Worm (Caenorhabditis elegans) whole organism, young adult: ENCODE measurements around the gene best-5.

Experiments
- F10E7.11 ChIP-seq: sonication (generic microtip); optimal IDR thresholded peaks from 2 replicates; lab custom pipeline; 2017; ENCODE audit warnings: mild to moderate bottlenecking, missing genetic modification characterization, moderate library complexity, missing compliant biosample characterization
- F37B4.10 ChIP-seq: fragments of 200-800 bp; sonication (Bioruptor generic); IDR thresholded peaks from 2 replicates; pipeline ENCODE4 v1.3.6; 2022; ENCODE audit warnings: missing genetic modification characterization, missing compliant biosample characterization
- F49E8.2 ChIP-seq: sonication (generic microtip); optimal IDR thresholded peaks from 3 replicates; lab custom pipeline; 2017; ENCODE audit warnings: missing genetic modification characterization, mild to moderate bottlenecking, missing compliant biosample characterization, antibody characterized with exemption, moderate library complexity; ENCODE audit not compliant: insufficient read depth
- F52B5.7 ChIP-seq: sonication (generic microtip); optimal IDR thresholded peaks from 2 replicates; lab custom pipeline; 2016; ENCODE audit warnings: mild to moderate bottlenecking, missing genetic modification characterization, missing compliant biosample characterization
- F57A8.1 ChIP-seq: fragments of 200-800 bp; sonication (Bioruptor generic); optimal IDR thresholded peaks from 2 replicates; lab custom pipeline; 2018; ENCODE audit warnings: mild to moderate bottlenecking, missing genetic modification characterization, moderate library complexity, missing compliant biosample characterization
- K11D2.4 ChIP-seq: fragments of 200-800 bp; sonication (Bioruptor generic); IDR thresholded peaks from 2 replicates; pipeline ENCODE4 v1.3.6; 2022; ENCODE audit warnings: missing genetic modification reagents, missing genetic modification characterization, missing compliant biosample characterization
- K12H6.12 ChIP-seq: fragments of 200-800 bp; sonication (Bioruptor generic); optimal IDR thresholded peaks from 2 replicates; lab custom pipeline; 2018; ENCODE audit warnings: mild to moderate bottlenecking, missing genetic modification characterization, missing compliant biosample characterization
- T07F8.4 ChIP-seq: sonication (generic microtip); optimal IDR thresholded peaks from 2 replicates; lab custom pipeline; 2016; ENCODE audit warnings: mild to moderate bottlenecking, missing genetic modification characterization, moderate library complexity, missing compliant biosample characterization
- T26A5.8 ChIP-seq: sonication (generic microtip); optimal IDR thresholded peaks from 2 replicates; lab custom pipeline; 2016; ENCODE audit warnings: missing genetic modification characterization, missing compliant biosample characterization
- akir-1 ChIP-seq: fragments of 200-800 bp; sonication (Bioruptor generic); optimal IDR thresholded peaks from 2 replicates; lab custom pipeline; 2018; ENCODE audit warnings: mild to moderate bottlenecking, missing genetic modification characterization, moderate library complexity, missing compliant biosample characterization
- ama-1 ChIP-seq, 3 experiments: fragments of 150-350 bp in 1 of 3; sonication (generic microtip) in 2 of 3; optimal IDR thresholded peaks; 2 replicates each; lab custom pipeline; 2014 to 2018; ENCODE audit warnings: missing biosample characterization in 2 of 3, missing genetic modification characterization in 2 of 3, missing genetic modification reagents in 2 of 3
- aptf-2 ChIP-seq: fragments of 200-800 bp; sonication (Bioruptor generic); conservative IDR thresholded peaks from 2 replicates; pipeline ENCODE4 v1.3.6; 2022; ENCODE audit warnings: missing genetic modification reagents, missing genetic modification characterization, missing compliant biosample characterization
- attf-6 ChIP-seq: fragments of 200-800 bp; sonication (Bioruptor generic); IDR thresholded peaks from 2 replicates; pipeline ENCODE4 v1.3.6; 2022; ENCODE audit warnings: missing genetic modification reagents, missing genetic modification characterization, missing compliant biosample characterization
- cebp-1 ChIP-seq, 2 experiments: fragments of 200-800 bp in 1 of 2; sonication (Bioruptor generic) in 1 of 2; sonication (generic microtip) in 1 of 2; IDR thresholded peaks in 1 of 2; optimal IDR thresholded peaks in 1 of 2; 2 replicates each; pipeline versions ENCODE4 v1.3.6 to Lab custom; 2017 to 2022; ENCODE audit warnings: missing compliant biosample characterization in 2 of 2, missing genetic modification characterization in 2 of 2, mild to moderate bottlenecking in 1 of 2, missing genetic modification reagents in 1 of 2, moderate library complexity in 1 of 2
- ceh-27 ChIP-seq: fragments of 200-800 bp; sonication (Bioruptor generic); optimal IDR thresholded peaks from 2 replicates; lab custom pipeline; 2018; ENCODE audit warnings: mild to moderate bottlenecking, missing genetic modification characterization, moderate library complexity, missing compliant biosample characterization
- ceh-91 ChIP-seq: fragments of 200-800 bp; sonication (Bioruptor generic); IDR thresholded peaks from 2 replicates; pipeline ENCODE4 v1.3.6; 2022; ENCODE audit warnings: missing genetic modification reagents, missing genetic modification characterization, missing compliant biosample characterization
- dox-1 ChIP-seq: fragments of 200-800 bp; sonication (Bioruptor generic); IDR thresholded peaks from 2 replicates; pipeline ENCODE4 v1.3.6; 2022; ENCODE audit warnings: missing genetic modification reagents, missing genetic modification characterization, missing compliant biosample characterization
- dpff-1 ChIP-seq: sonication (generic microtip); optimal IDR thresholded peaks from 2 replicates; lab custom pipeline; 2017; ENCODE audit warnings: mild to moderate bottlenecking, missing genetic modification characterization, missing compliant biosample characterization
- efl-1 ChIP-seq: fragments of 150-350 bp; optimal IDR thresholded peaks from 2 replicates; lab custom pipeline; 2014; ENCODE audit warnings: missing biosample characterization, missing genetic modification reagents, missing genetic modification characterization
- egrh-3 ChIP-seq: fragments of 200-800 bp; sonication (Bioruptor generic); IDR thresholded peaks from 2 replicates; pipeline ENCODE4 v1.3.6; 2022; ENCODE audit warnings: missing genetic modification reagents, missing genetic modification characterization, missing compliant biosample characterization
- fkh-3 ChIP-seq: sonication (generic microtip); optimal IDR thresholded peaks from 2 replicates; lab custom pipeline; 2016; ENCODE audit warnings: mild to moderate bottlenecking, missing genetic modification characterization, missing compliant biosample characterization
- him-1 ChIP-seq: sonication (generic microtip); optimal IDR thresholded peaks from 2 replicates; lab custom pipeline; 2016; ENCODE audit warnings: missing genotype, missing genetic modification reagents, missing genetic modification characterization, missing compliant biosample characterization
- hmg-1.2 ChIP-seq: fragments of 200-800 bp; sonication (Bioruptor generic); IDR thresholded peaks from 2 replicates; pipeline ENCODE4 v1.3.6; 2022; ENCODE audit warnings: missing genetic modification reagents, missing genetic modification characterization, missing compliant biosample characterization
- let-607 ChIP-seq, 2 experiments: fragments of 200-800 bp in 1 of 2; sonication (Bioruptor generic) in 1 of 2; sonication (generic microtip) in 1 of 2; optimal IDR thresholded peaks; 2 replicates each; lab custom pipeline; 2016 to 2018; ENCODE audit warnings: mild to moderate bottlenecking in 2 of 2, missing compliant biosample characterization in 2 of 2, missing genetic modification characterization in 2 of 2, moderate library complexity in 2 of 2, missing genotype in 1 of 2
- lin-35 ChIP-seq, 3 experiments: fragments of 150-350 bp in 2 of 3; sonication (generic microtip) in 1 of 3; optimal IDR thresholded peaks; 2 replicates each; lab custom pipeline; 2014 to 2018; ENCODE audit warnings: missing biosample characterization in 3 of 3, missing genetic modification characterization in 3 of 3, missing genetic modification reagents in 3 of 3
- lin-40 ChIP-seq: sonication (generic microtip); optimal IDR thresholded peaks from 2 replicates; lab custom pipeline; 2016; ENCODE audit warnings: missing genetic modification characterization, mild to moderate bottlenecking, missing compliant biosample characterization, missing genotype, missing genetic modification reagents
- lin-54 ChIP-seq: fragments of 200-800 bp; sonication (Bioruptor generic); optimal IDR thresholded peaks from 2 replicates; lab custom pipeline; 2018; ENCODE audit warnings: mild to moderate bottlenecking, missing genetic modification characterization, missing compliant biosample characterization
- lir-1 ChIP-seq: fragments of 200-800 bp; sonication (Bioruptor generic); conservative IDR thresholded peaks from 2 replicates; pipeline ENCODE4 v1.3.6; 2022; ENCODE audit warnings: missing genetic modification reagents, missing genetic modification characterization, missing compliant biosample characterization
- mcd-1 ChIP-seq: fragments of 200-800 bp; sonication (Bioruptor generic); IDR thresholded peaks from 2 replicates; pipeline ENCODE4 v1.3.6; 2022; ENCODE audit warnings: missing genetic modification reagents, missing genetic modification characterization, missing compliant biosample characterization
- mes-4 ChIP-seq: sonication (generic microtip); optimal IDR thresholded peaks from 2 replicates; lab custom pipeline; 2016; ENCODE audit warnings: missing genotype, missing genetic modification characterization, missing compliant biosample characterization
- nfyb-1 ChIP-seq: fragments of 200-800 bp; sonication (Bioruptor generic); IDR thresholded peaks from 2 replicates; pipeline ENCODE4 v1.3.6; 2022; ENCODE audit warnings: missing genetic modification reagents, missing genetic modification characterization, missing compliant biosample characterization
- nhr-80 ChIP-seq: sonication (generic microtip); optimal IDR thresholded peaks from 2 replicates; lab custom pipeline; 2016; ENCODE audit warnings: missing genetic modification characterization, missing compliant biosample characterization
- nhr-90 ChIP-seq: sonication (generic microtip); optimal IDR thresholded peaks from 2 replicates; lab custom pipeline; 2016; ENCODE audit warnings: missing genotype, mild to moderate bottlenecking, missing genetic modification characterization, missing compliant biosample characterization
- sea-2 ChIP-seq: fragments of 200-800 bp; sonication (Bioruptor generic); IDR thresholded peaks from 2 replicates; pipeline ENCODE4 v1.3.6; 2022; ENCODE audit warnings: missing genetic modification characterization, missing compliant biosample characterization
- snpc-4 ChIP-seq, 5 experiments: fragments of 150-350 bp in 1 of 5; sonication (generic microtip) in 4 of 5; optimal IDR thresholded peaks; 2 replicates each; lab custom pipeline; 2014 to 2018; ENCODE audit warnings: missing genetic modification characterization in 5 of 5, missing biosample characterization in 3 of 5, antibody characterized with exemption in 2 of 5, mild to moderate bottlenecking in 2 of 5, missing compliant biosample characterization in 2 of 5, missing genotype in 2 of 5, moderate library complexity in 2 of 5, missing genetic modification reagents in 1 of 5
- sptf-2 ChIP-seq: fragments of 200-800 bp; sonication (Bioruptor generic); optimal IDR thresholded peaks from 2 replicates; lab custom pipeline; 2018; ENCODE audit warnings: mild to moderate bottlenecking, missing genetic modification characterization, missing compliant biosample characterization
- unc-130 ChIP-seq: sonication (generic microtip); optimal IDR thresholded peaks from 2 replicates; lab custom pipeline; 2016; ENCODE audit warnings: missing genetic modification reagents, missing genetic modification characterization, missing compliant biosample characterization
- xnd-1 ChIP-seq: sonication (generic microtip); optimal IDR thresholded peaks from 2 replicates; lab custom pipeline; 2016; ENCODE audit warnings: missing genotype, missing genetic modification reagents, missing genetic modification characterization, missing compliant biosample characterization
- ztf-28 ChIP-seq: fragments of 200-800 bp; sonication (Bioruptor generic); IDR thresholded peaks from 2 replicates; pipeline ENCODE4 v1.3.6; 2022; ENCODE audit warnings: missing genetic modification reagents, missing genetic modification characterization, missing compliant biosample characterization

The best-5 gene

DNA sequence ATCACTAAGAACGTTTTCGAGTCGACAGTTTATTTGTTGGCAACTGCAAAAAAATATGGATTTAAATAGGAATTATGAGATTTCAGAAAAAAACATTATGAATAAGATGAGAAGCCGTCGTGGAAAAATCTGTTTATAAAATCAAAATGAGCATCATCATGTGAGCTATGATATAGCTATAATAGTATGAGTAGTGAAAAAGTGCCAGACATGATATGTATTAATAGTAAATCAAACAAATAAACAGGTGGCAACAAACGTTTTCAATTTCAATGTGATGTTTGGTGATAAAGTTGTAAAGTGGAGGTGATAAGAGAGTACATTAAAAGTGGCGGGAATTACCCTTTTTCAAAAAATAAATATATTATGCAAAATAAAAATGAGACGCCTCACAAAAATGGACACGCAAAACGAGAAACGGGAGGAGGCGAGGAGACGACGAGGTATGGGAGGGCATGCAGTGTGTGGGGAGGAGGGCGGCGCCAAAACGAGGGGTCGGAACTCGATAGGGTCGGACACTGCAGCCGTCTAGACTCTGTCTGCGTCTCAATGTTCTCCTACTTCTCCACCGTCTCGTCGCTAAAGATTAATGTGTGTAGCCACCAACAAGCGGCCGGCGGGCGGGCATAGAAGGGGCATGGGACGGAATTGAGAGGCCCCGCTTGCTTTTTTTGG lies 22.3 kb downstream of the best-5 start, which contains the start of gene C07A9.9 (continued):
- peak; percentile 76 for TF ChIP-seq egrh-3 (GFP tag; lab: Robert Waterston, UW)
- TF ChIP-seq lin-54: no peak
- peak; percentile 56 for TF ChIP-seq ceh-27 (GFP tag; lab: Kevin White, UChicago)
- no peak for TF ChIP-seq ztf-28 (GFP tag; lab: Robert Waterston, UW)

DNA sequence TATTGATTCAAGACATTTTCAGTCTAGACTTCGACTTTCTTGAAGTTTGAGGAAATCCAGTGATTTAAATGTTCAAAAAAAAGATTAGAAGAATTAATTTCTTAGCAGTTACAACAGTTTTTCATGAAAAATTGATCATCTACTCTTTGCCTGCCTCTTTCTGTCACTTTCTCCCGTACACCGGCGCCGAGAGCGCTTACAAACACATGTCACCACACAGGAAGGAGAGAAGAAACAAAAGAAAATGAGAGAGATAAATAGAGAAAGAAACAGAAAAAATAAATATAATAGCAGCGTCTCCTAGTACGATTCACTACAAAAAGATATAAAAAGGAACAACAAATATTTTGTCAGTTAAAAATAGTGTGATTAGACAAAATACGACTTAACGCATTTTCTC lies 23.4 kb downstream of the best-5 start:
- no peak for TF ChIP-seq F57A8.1 (GFP tag; lab: Kevin White, UChicago)
- peak; percentile 28 for TF ChIP-seq nhr-80 (tag; lab: Kevin White, UChicago)

DNA sequence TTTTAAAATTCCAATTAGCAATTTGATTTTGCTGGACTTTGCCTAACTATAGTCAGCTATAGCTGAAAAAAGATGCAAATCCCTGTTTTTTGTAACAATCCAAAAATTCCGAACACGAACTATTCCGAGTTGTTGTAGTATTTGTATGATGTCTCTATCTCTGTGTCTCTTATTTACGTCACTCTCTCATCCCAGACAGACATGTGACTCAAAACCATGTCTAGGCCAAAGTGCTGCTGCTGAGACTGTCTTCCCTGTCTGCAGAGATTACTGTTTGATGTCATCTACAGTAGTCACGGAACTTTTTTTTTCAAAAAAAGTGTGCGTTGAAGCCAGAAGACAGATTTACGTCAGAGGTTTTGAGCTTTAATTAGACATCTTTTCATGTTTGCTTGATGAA lies 23.8 kb downstream of the best-5 start:
- TF ChIP-seq attf-6 (GFP tag; lab: Robert Waterston, UW) (no peak), T07F8.4 (tag; lab: Kevin White, UChicago) (no peak), ceh-27 (GFP tag; lab: Kevin White, UChicago) (peak; percentile 3), mcd-1 (GFP tag; lab: Robert Waterston, UW) (no peak), nhr-90 (no peak), F37B4.10 (GFP tag; lab: Robert Waterston, UW) (no peak), lin-40 (peak; percentile 13), ztf-28 (GFP tag; lab: Robert Waterston, UW) (no peak)
- TF ChIP-seq, all 124 proteins: peak for 2

DNA sequence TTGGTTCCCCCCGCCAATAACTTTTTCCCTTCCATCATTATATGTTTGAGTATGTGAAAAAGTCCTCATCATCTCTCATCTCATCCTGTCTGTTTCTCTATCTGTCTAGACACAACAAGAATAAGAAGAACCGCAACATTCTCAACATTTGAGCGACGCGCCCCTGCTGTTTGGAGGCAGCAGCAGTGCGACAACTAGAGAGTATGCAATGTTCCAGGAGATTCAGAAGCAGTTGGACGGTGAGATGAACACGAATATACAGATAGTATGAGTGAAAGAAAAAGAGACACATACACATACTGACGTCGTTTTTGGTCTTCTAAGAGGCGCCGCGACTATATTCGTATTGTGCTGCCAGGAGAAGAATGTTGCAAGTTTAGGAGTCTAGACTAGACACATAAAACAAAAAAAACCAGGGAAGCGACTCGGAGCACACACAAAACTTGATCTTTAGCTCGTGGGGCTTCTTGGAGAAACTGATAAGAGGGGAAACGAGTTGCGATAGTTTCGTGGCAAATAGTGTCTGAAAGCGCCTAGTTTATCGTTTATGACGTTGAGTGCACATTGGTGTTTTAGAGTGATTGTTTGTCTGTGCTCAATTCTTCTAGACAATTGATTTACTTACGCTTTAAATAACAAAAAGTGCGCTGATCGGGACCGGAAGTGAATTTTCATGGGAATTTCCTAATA lies 24.4 kb downstream of the best-5 start:
- no peak for TF ChIP-seq hmg-1.2 (GFP tag; lab: Robert Waterston, UW)
- TF ChIP-seq F10E7.11 (tag; lab: Kevin White, UChicago): no peak
- TF ChIP-seq efl-1 (GFP tag; lab: Kevin White, UChicago): no peak
- TF ChIP-seq ceh-91 (GFP tag; lab: Robert Waterston, UW): no peak
- TF ChIP-seq let-607 (tag; optimal IDR thresholded peaks at IDR 0.05; lab: Kevin White, UChicago): no peak
- no peak for TF ChIP-seq snpc-4 (GFP tag; optimal IDR thresholded peaks at IDR 0.05; lab: Kevin White, UChicago)
- no peak for TF ChIP-seq snpc-4 (tag; optimal IDR thresholded peaks at IDR 0.05; lab: Kevin White, UChicago)
- no peak for TF ChIP-seq unc-130
- no peak for TF ChIP-seq ztf-28 (GFP tag; lab: Robert Waterston, UW)
- TF ChIP-seq sea-2: no peak
- TF ChIP-seq lin-35 (GFP tag; optimal IDR thresholded peaks at IDR 0.05; lab: Kevin White, UChicago): no peak
- no peak for TF ChIP-seq cebp-1 (GFP tag; IDR thresholded peaks at IDR 0.05; lab: Robert Waterston, UW)
- peak; percentile 26 for TF ChIP-seq cebp-1 (tag; optimal IDR thresholded peaks at IDR 0.05; lab: Kevin White, UChicago)
- TF ChIP-seq him-1 (tag; lab: Kevin White, UChicago): no peak
- TF ChIP-seq akir-1: no peak
- 0 out of 2 replicates have a peak, but pooled peaks have one; percentile 27 for TF ChIP-seq K11D2.4 (GFP tag; lab: Robert Waterston, UW)
- TF ChIP-seq sptf-2 (GFP tag; lab: Kevin White, UChicago): no peak
- no peak for TF ChIP-seq nfyb-1 (GFP tag; lab: Robert Waterston, UW)
- TF ChIP-seq dox-1 (GFP tag; lab: Robert Waterston, UW): no peak
- TF ChIP-seq lir-1 (GFP tag; lab: Robert Waterston, UW): no peak
- no peak for TF ChIP-seq F52B5.7
- TF ChIP-seq fkh-3 (tag; lab: Kevin White, UChicago): no peak
- no peak for TF ChIP-seq xnd-1 (tag; lab: Kevin White, UChicago)
- peak; percentile 94 for TF ChIP-seq nhr-80 (tag; lab: Kevin White, UChicago)
- no peak for TF ChIP-seq attf-6 (GFP tag; lab: Robert Waterston, UW)
- TF ChIP-seq aptf-2: no peak
- no peak for TF ChIP-seq F37B4.10 (GFP tag; lab: Robert Waterston, UW)
- no peak for TF ChIP-seq F49E8.2 (tag; lab: Kevin White, UChicago)
- no peak for TF ChIP-seq T26A5.8 (tag; lab: Kevin White, UChicago)
- no peak for TF ChIP-seq mes-4 (tag; lab: Kevin White, UChicago)
- no peak for TF ChIP-seq dpff-1 (tag; lab: Kevin White, UChicago)
- TF ChIP-seq ama-1 (optimal IDR thresholded peaks at IDR 0.05; lab: Kevin White, UChicago): no peak
- no peak for TF ChIP-seq ama-1 (GFP tag; optimal IDR thresholded peaks at IDR 0.05; lab: Kevin White, UChicago)
- peak; percentile 49 for TF ChIP-seq K12H6.12 (tag; lab: Kevin White, UChicago)
